Fruit fly (Drosophila melanogaster) whole organism, embryonic: ENCODE data around the gene Shaw.

Experiments used
- ATbp ChIP-seq: fragments of 200-800 bp; sonication (Bioruptor generic); optimal IDR thresholded peaks from 2 replicates; lab custom pipeline; 2017; ENCODE audit warnings: missing biosample characterization, mild to moderate bottlenecking, missing genetic modification characterization, missing genetic modification reagents
- CG12744 ChIP-seq: fragments of 200-800 bp; sonication (Bioruptor generic); optimal IDR thresholded peaks from 2 replicates; lab custom pipeline; 2016; ENCODE audit warnings: missing biosample characterization, missing genetic modification characterization
- CG13424 ChIP-seq: fragments of 200-800 bp; sonication (Bioruptor generic); optimal IDR thresholded peaks from 2 replicates; lab custom pipeline; 2019; ENCODE audit warnings: missing biosample characterization, mild to moderate bottlenecking, missing genetic modification characterization, moderate library complexity
- CG15011 ChIP-seq: fragments of 200-800 bp; sonication (Bioruptor generic); optimal IDR thresholded peaks from 3 replicates; lab custom pipeline; 2018; ENCODE audit warnings: missing biosample characterization, mild to moderate bottlenecking, missing genetic modification characterization
- CG15696 ChIP-seq: fragments of 200-800 bp; sonication (Bioruptor generic); optimal IDR thresholded peaks from 2 replicates; lab custom pipeline; 2019; ENCODE audit warnings: missing biosample characterization, mild to moderate bottlenecking, missing genetic modification characterization, moderate library complexity
- CG17359 ChIP-seq: fragments of 200-800 bp; sonication (Bioruptor generic); optimal IDR thresholded peaks from 3 replicates; lab custom pipeline; 2018; ENCODE audit warnings: missing biosample characterization, mild to moderate bottlenecking, missing genetic modification characterization, moderate library complexity
- CG17361 ChIP-seq: fragments of 200-800 bp; sonication (Bioruptor generic); IDR thresholded peaks from 3 replicates; pipeline ENCODE4 v1.3.6; 2022; ENCODE audit warnings: missing biosample characterization, missing genetic modification characterization
- CG17385 ChIP-seq: fragments of 200-800 bp; sonication (Bioruptor generic); optimal IDR thresholded peaks from 3 replicates; lab custom pipeline; 2018; ENCODE audit warnings: missing biosample characterization, mild to moderate bottlenecking, missing genetic modification characterization
- CG17829 ChIP-seq: fragments of 200-800 bp; optimal IDR thresholded peaks from 2 replicates; lab custom pipeline; 2019; ENCODE audit warnings: missing biosample characterization, mild to moderate bottlenecking, missing genetic modification characterization, moderate library complexity
- CG30431 ChIP-seq: fragments of 200-800 bp; sonication (Bioruptor generic); optimal IDR thresholded peaks from 2 replicates; lab custom pipeline; 2017; ENCODE audit warnings: missing biosample characterization, missing genetic modification characterization
- CG4424 ChIP-seq: fragments of 200-800 bp; sonication (Bioruptor generic); optimal IDR thresholded peaks from 3 replicates; lab custom pipeline; 2016; ENCODE audit warnings: missing biosample characterization, missing genetic modification characterization
- CG6689 ChIP-seq: fragments of 200-800 bp; sonication (Bioruptor generic); IDR thresholded peaks from 2 replicates; pipeline ENCODE4 v1.3.6; 2022; ENCODE audit warnings: missing biosample characterization, missing genetic modification characterization
- CG7372 ChIP-seq: fragments of 200-800 bp; sonication (Bioruptor generic); IDR thresholded peaks from 2 replicates; pipeline ENCODE4 v1.3.6; 2022; ENCODE audit warnings: missing biosample characterization, missing genetic modification characterization
- CG7839 ChIP-seq: fragments of 200-800 bp; sonication (Bioruptor generic); optimal IDR thresholded peaks from 3 replicates; lab custom pipeline; 2018; ENCODE audit warnings: missing biosample characterization, mild to moderate bottlenecking, missing genetic modification characterization, moderate library complexity
- CG8359 ChIP-seq: fragments of 200-800 bp; sonication (Bioruptor generic); optimal IDR thresholded peaks from 2 replicates; lab custom pipeline; 2017; ENCODE audit warnings: missing biosample characterization, mild to moderate bottlenecking, missing genetic modification characterization, borderline replicate concordance
- CTCF ChIP-seq: fragments of 200-800 bp; sonication (Bioruptor generic); optimal IDR thresholded peaks from 2 replicates; lab custom pipeline; 2017; ENCODE audit warnings: missing biosample characterization, mild to moderate bottlenecking, missing genetic modification characterization, moderate library complexity
- CoRest ChIP-seq: fragments of 200-800 bp; sonication (Bioruptor generic); optimal IDR thresholded peaks from 3 replicates; lab custom pipeline; 2018; ENCODE audit warnings: missing biosample characterization, mild to moderate bottlenecking, missing genetic modification characterization, moderate library complexity
- Hmr ChIP-seq: fragments of 200-800 bp; sonication (Bioruptor generic); optimal IDR thresholded peaks from 3 replicates; lab custom pipeline; 2017; ENCODE audit warnings: mild to moderate bottlenecking, missing biosample characterization, missing genetic modification reagents, missing genetic modification characterization
- Hr3 ChIP-seq: fragments of 200-800 bp; sonication (Bioruptor generic); optimal IDR thresholded peaks from 3 replicates; lab custom pipeline; 2016; ENCODE audit warnings: missing biosample characterization, missing genetic modification characterization
- Hr51 ChIP-seq, 2 experiments: fragments of 200-800 bp; sonication (Bioruptor generic); optimal IDR thresholded peaks; 2 replicates in 1 of 2; 3 replicates in 1 of 2; lab custom pipeline; 2016 to 2018; ENCODE audit warnings: missing biosample characterization in 2 of 2, missing genetic modification characterization in 2 of 2, mild to moderate bottlenecking in 1 of 2, moderate library complexity in 1 of 2
- Med ChIP-seq: fragments of 200-800 bp; sonication (Bioruptor generic); peaks from one replicate; lab custom pipeline; 2016; ENCODE audit warnings: missing biosample characterization, missing genetic modification characterization, mild to moderate bottlenecking, inconsistent platforms, moderate library complexity
- NFAT ChIP-seq: fragments of 200-800 bp; sonication (Bioruptor generic); IDR thresholded peaks from 2 replicates; pipeline ENCODE4 v1.3.6; 2022; ENCODE audit warnings: missing biosample characterization, missing genetic modification characterization
- Nf-YB ChIP-seq: fragments of 200-800 bp; sonication (Bioruptor generic); optimal IDR thresholded peaks from 3 replicates; lab custom pipeline; 2019; ENCODE audit warnings: missing biosample characterization, mild to moderate bottlenecking, missing genetic modification characterization, moderate library complexity
- Optix ChIP-seq: fragments of 200-800 bp; sonication (Bioruptor generic); IDR thresholded peaks from 3 replicates; pipeline ENCODE4 v1.3.6; 2022; ENCODE audit warnings: missing biosample characterization, missing genetic modification characterization
- Ptx1 ChIP-seq: fragments of 200-800 bp; sonication (Bioruptor generic); IDR thresholded peaks from 2 replicates; pipeline ENCODE4 v1.3.6; 2022; ENCODE audit warnings: missing biosample characterization, missing genetic modification characterization
- Rfx ChIP-seq: fragments of 200-800 bp; sonication (Bioruptor generic); IDR thresholded peaks from 2 replicates; pipeline ENCODE4 v1.3.6; 2022; ENCODE audit warnings: missing biosample characterization, missing genetic modification characterization
- Spps ChIP-seq: fragments of 200-800 bp; sonication (Bioruptor generic); optimal IDR thresholded peaks from 2 replicates; lab custom pipeline; 2018; ENCODE audit warnings: missing biosample characterization, mild to moderate bottlenecking, missing genetic modification characterization
- Ssrp ChIP-seq: fragments of 200-800 bp; sonication (Bioruptor generic); optimal IDR thresholded peaks from 2 replicates; lab custom pipeline; 2018; ENCODE audit warnings: missing biosample characterization, mild to moderate bottlenecking, missing genetic modification characterization, moderate library complexity
- Stat92E ChIP-seq, 3 experiments: fragments of >200 bp in 2 of 3; fragments of 200-800 bp in 1 of 3; sonication (Bioruptor generic) in 1 of 3; optimal IDR thresholded peaks; 2 replicates each; lab custom pipeline; 2017 to 2019; ENCODE audit warnings: missing biosample characterization in 3 of 3, missing genetic modification characterization in 3 of 3, mild to moderate bottlenecking in 1 of 3, moderate library complexity in 1 of 3
- Vsx1 ChIP-seq: fragments of 200-800 bp; sonication (Bioruptor generic); optimal IDR thresholded peaks from 2 replicates; lab custom pipeline; 2017; ENCODE audit warnings: missing biosample characterization, mild to moderate bottlenecking, missing genetic modification characterization, missing genetic modification reagents
- ash1 ChIP-seq: fragments of 200-800 bp; sonication (Bioruptor generic); optimal IDR thresholded peaks from 2 replicates; lab custom pipeline; 2018; ENCODE audit warnings: missing biosample characterization, mild to moderate bottlenecking, missing genetic modification characterization
- fd96Cb ChIP-seq: fragments of 200-800 bp; sonication (Bioruptor generic); optimal IDR thresholded peaks from 2 replicates; lab custom pipeline; 2018; ENCODE audit warnings: missing biosample characterization, mild to moderate bottlenecking, missing genetic modification characterization, moderate library complexity
- grau ChIP-seq: fragments of 200-800 bp; optimal IDR thresholded peaks from 3 replicates; lab custom pipeline; 2019; ENCODE audit warnings: missing biosample characterization, mild to moderate bottlenecking, missing genetic modification characterization, moderate library complexity
- gsb-n ChIP-seq: fragments of 200-800 bp; sonication (Bioruptor generic); optimal IDR thresholded peaks from 3 replicates; lab custom pipeline; 2018; ENCODE audit warnings: missing biosample characterization, mild to moderate bottlenecking, missing genetic modification characterization
- her ChIP-seq: fragments of 200-800 bp; sonication (Bioruptor generic); optimal IDR thresholded peaks from 2 replicates; lab custom pipeline; 2016; ENCODE audit warnings: missing biosample characterization, missing genetic modification characterization
- hkb ChIP-seq, 2 experiments: fragments of 200-800 bp in 1 of 2; fragments of >200 bp in 1 of 2; sonication (Bioruptor generic) in 1 of 2; IDR thresholded peaks in 1 of 2; optimal IDR thresholded peaks in 1 of 2; 2 replicates each; pipeline versions ENCODE4 v1.3.6 to Lab custom; 2017 to 2022; ENCODE audit warnings: missing biosample characterization in 1 of 2, missing genetic modification characterization in 1 of 2
- kni ChIP-seq: fragments of 200-800 bp; sonication (Bioruptor generic); optimal IDR thresholded peaks from 3 replicates; lab custom pipeline; 2017; ENCODE audit warnings: mild to moderate bottlenecking, missing biosample characterization, missing genetic modification reagents, missing genetic modification characterization
- mld ChIP-seq: fragments of 200-800 bp; sonication (Bioruptor generic); IDR thresholded peaks from 3 replicates; pipeline ENCODE4 v1.3.6; 2022; ENCODE audit warnings: missing biosample characterization, missing genetic modification characterization; ENCODE audit not compliant: partially characterized antibody
- nmo ChIP-seq: fragments of 200-800 bp; sonication (Bioruptor generic); optimal IDR thresholded peaks from 2 replicates; lab custom pipeline; 2018; ENCODE audit warnings: missing biosample characterization, mild to moderate bottlenecking, missing genetic modification characterization, moderate library complexity
- otp ChIP-seq: fragments of 200-800 bp; sonication (Bioruptor generic); IDR thresholded peaks from 3 replicates; pipeline ENCODE4, ENCODE4 v1.3.6; 2022; ENCODE audit warnings: missing biosample characterization, missing genetic modification characterization
- peb ChIP-seq: fragments of 200-800 bp; sonication (Bioruptor generic); IDR thresholded peaks from 2 replicates; pipeline ENCODE4 v1.3.6; 2022; ENCODE audit warnings: missing biosample characterization, missing genetic modification characterization
- pnt ChIP-seq: fragments of 200-800 bp; sonication (Bioruptor generic); optimal IDR thresholded peaks from 3 replicates; lab custom pipeline; 2016; ENCODE audit warnings: missing biosample characterization, missing genetic modification characterization
- salm ChIP-seq: fragments of 200-800 bp; sonication (Bioruptor generic); optimal IDR thresholded peaks from 2 replicates; lab custom pipeline; 2018; ENCODE audit warnings: missing biosample characterization, mild to moderate bottlenecking, missing genetic modification characterization
- shn ChIP-seq: fragments of 200-800 bp; sonication (Bioruptor generic); optimal IDR thresholded peaks from 3 replicates; lab custom pipeline; 2016; ENCODE audit warnings: missing biosample characterization, missing genetic modification characterization
- tap ChIP-seq: fragments of 200-800 bp; optimal IDR thresholded peaks from 3 replicates; lab custom pipeline; 2019; ENCODE audit warnings: missing biosample characterization, mild to moderate bottlenecking, missing genetic modification characterization, moderate library complexity
- tio ChIP-seq: fragments of 200-800 bp; sonication (Bioruptor generic); optimal IDR thresholded peaks from 2 replicates; lab custom pipeline; 2017; ENCODE audit warnings: missing biosample characterization, missing genetic modification characterization, inconsistent platforms
- toy ChIP-seq: fragments of 200-800 bp; sonication (Bioruptor generic); IDR thresholded peaks from 2 replicates; pipeline ENCODE4 v1.3.6; 2022; ENCODE audit warnings: missing biosample characterization, missing genetic modification characterization
- vvl ChIP-seq: fragments of 200-800 bp; sonication (Bioruptor generic); IDR thresholded peaks from 2 replicates; pipeline ENCODE4 v1.3.6; 2022; ENCODE audit warnings: missing biosample characterization, missing genetic modification characterization

Shaw gene

dm6 chr2L:3769718-3770461, 51.9 kb downstream of the Shaw start (continued):
- TF ChIP-seq Hr51 (GFP tag; optimal IDR thresholded peaks at IDR 0.05; lab: Kevin White, UChicago), result peak in 1 of 2 experiments; percentile 78
- TF ChIP-seq CG15696 (tag; lab: Kevin White, UChicago), result peak; percentile 54
- no peak for TF ChIP-seq mld (GFP tag; lab: Robert Waterston, UW)
- peak; percentile 8 for TF ChIP-seq Nf-YB
- TF ChIP-seq CG30431, result peak; percentile 21
- no peak for TF ChIP-seq CTCF (GFP tag; lab: Kevin White, UChicago)
- peak; percentile 34; the same call in 1 of the 2 replicates for TF ChIP-seq CG6689
- peak; percentile 71 for TF ChIP-seq fd96Cb
- no peak for TF ChIP-seq CG12744 (GFP tag; lab: Kevin White, UChicago)
- no peak for TF ChIP-seq CG7372 (GFP tag; lab: Robert Waterston, UW)
- TF ChIP-seq vvl (GFP tag; lab: Robert Waterston, UW), result peak; percentile 83
- TF ChIP-seq shn (GFP tag; lab: Kevin White, UChicago), result no peak
- peak; percentile 25 for TF ChIP-seq CG15011 (GFP tag; lab: Kevin White, UChicago)
- no peak for TF ChIP-seq ash1 (GFP tag; lab: Kevin White, UChicago)
- peak; percentile 42 for TF ChIP-seq tap (tag; lab: Kevin White, UChicago)
- TF ChIP-seq nmo, result peak; percentile 78
- TF ChIP-seq Rfx (GFP tag; lab: Robert Waterston, UW), result no peak
- TF ChIP-seq grau (tag; lab: Kevin White, UChicago), result peak; percentile 69
- TF ChIP-seq CG17359 (tag; lab: Kevin White, UChicago), result peak; percentile 68
- TF ChIP-seq CG17829, result peak; percentile 80
- TF ChIP-seq Optix (GFP tag; lab: Robert Waterston, UW), result no peak
- peak; percentile 42 for TF ChIP-seq CG17385 (GFP tag; lab: Kevin White, UChicago)
- peak; percentile 34 for TF ChIP-seq tio
- peak; percentile 45 for TF ChIP-seq Med (GFP tag; lab: Kevin White, UChicago)
- TF ChIP-seq CG13424 (tag; lab: Kevin White, UChicago), result peak; percentile 67
- peak; percentile 61 for TF ChIP-seq Ssrp (tag; lab: Kevin White, UChicago)
- TF ChIP-seq CG7839, result peak; percentile 66
- peak; percentile 62 for TF ChIP-seq CoRest (tag; lab: Kevin White, UChicago)
- peak; percentile 2 for TF ChIP-seq Hmr (GFP tag; lab: Kevin White, UChicago)
- TF ChIP-seq otp (GFP tag; lab: Robert Waterston, UW), result 0 out of 3 replicates have a peak, but pooled peaks have one; percentile 5
- no peak for TF ChIP-seq her (GFP tag; lab: Kevin White, UChicago)
- peak; percentile 56 for TF ChIP-seq Spps
- TF ChIP-seq salm (tag; lab: Kevin White, UChicago), result peak; percentile 59
- TF ChIP-seq CG8359, result peak; percentile 1
- peak; percentile 11 for TF ChIP-seq Hr3 (GFP tag; lab: Kevin White, UChicago)
- TF ChIP-seq toy (GFP tag; lab: Robert Waterston, UW), result no peak
- peak; percentile 82 for TF ChIP-seq CG17361 (GFP tag; lab: Robert Waterston, UW)
- TF ChIP-seq CG4424, result peak; percentile 72
- TF ChIP-seq pnt (GFP tag; lab: Kevin White, UChicago), result no peak
- peak; percentile 22 for TF ChIP-seq Vsx1
- peak; percentile 73 for TF ChIP-seq gsb-n
- TF ChIP-seq hkb (optimal IDR thresholded peaks at IDR 0.05; lab: Kevin White, UChicago), result no peak
- TF ChIP-seq hkb (GFP tag; IDR thresholded peaks at IDR 0.05; lab: Robert Waterston, UW), result peak; percentile 18; the same call in 1 of the 2 replicates
- no peak for TF ChIP-seq NFAT (GFP tag; lab: Robert Waterston, UW)
- TF ChIP-seq Ptx1, result peak; percentile 61
- TF ChIP-seq peb (GFP tag; lab: Robert Waterston, UW), result 0 out of 2 replicates have a peak, but pooled peaks have one; percentile 15
- TF ChIP-seq Stat92E (GFP tag; optimal IDR thresholded peaks at IDR 0.05; lab: Kevin White, UChicago), result no peak
- peak; percentile 47 for TF ChIP-seq kni (GFP tag; lab: Kevin White, UChicago)
- TF ChIP-seq ATbp (GFP tag; lab: Kevin White, UChicago), result peak; percentile 55
